Fruit fly (Drosophila melanogaster) whole organism, embryonic: Measurements from ENCODE around the gene Rab5.

Experiments
- Blimp-1 ChIP-seq: fragments of 200-800 bp; sonication (Bioruptor generic); optimal IDR thresholded peaks from 3 replicates; lab custom pipeline; 2018; ENCODE audit warnings: missing biosample characterization, missing genetic modification characterization, mild to moderate bottlenecking, moderate library complexity, missing genetic modification reagents
- CG11695 ChIP-seq: fragments of 200-800 bp; sonication (Bioruptor generic); IDR thresholded peaks from 3 replicates; pipeline ENCODE4 v1.3.6; 2022; ENCODE audit warnings: missing biosample characterization, missing genetic modification characterization
- CG12071 ChIP-seq: fragments of 200-800 bp; sonication (Bioruptor generic); optimal IDR thresholded peaks from 3 replicates; lab custom pipeline; 2018; ENCODE audit warnings: missing biosample characterization, mild to moderate bottlenecking, missing genetic modification characterization
- CG12236 ChIP-seq: fragments of 200-800 bp; sonication (Bioruptor generic); optimal IDR thresholded peaks from 2 replicates; lab custom pipeline; 2016; ENCODE audit warnings: missing biosample characterization, missing genetic modification characterization
- CG13296 ChIP-seq: fragments of 200-800 bp; sonication (Bioruptor generic); optimal IDR thresholded peaks from 3 replicates; lab custom pipeline; 2018; ENCODE audit warnings: missing biosample characterization, mild to moderate bottlenecking, missing genetic modification characterization
- CG14710 ChIP-seq: fragments of 200-800 bp; sonication (Bioruptor generic); optimal IDR thresholded peaks from 3 replicates; lab custom pipeline; 2019; ENCODE audit warnings: missing biosample characterization, mild to moderate bottlenecking, missing genetic modification characterization, moderate library complexity
- CG15269 ChIP-seq: fragments of 200-800 bp; sonication (Bioruptor generic); optimal IDR thresholded peaks from 2 replicates; lab custom pipeline; 2018; ENCODE audit warnings: missing biosample characterization, mild to moderate bottlenecking, missing genetic modification characterization, moderate library complexity
- CG17568 ChIP-seq: fragments of 200-800 bp; sonication (Bioruptor generic); optimal IDR thresholded peaks from 2 replicates; lab custom pipeline; 2018; ENCODE audit warnings: missing biosample characterization, mild to moderate bottlenecking, missing genetic modification characterization, moderate library complexity
- CG1832 ChIP-seq: fragments of 200-800 bp; sonication (Bioruptor generic); optimal IDR thresholded peaks from 2 replicates; lab custom pipeline; 2017; ENCODE audit warnings: missing biosample characterization, mild to moderate bottlenecking, missing genetic modification characterization, inconsistent platforms
- CG18476 ChIP-seq: fragments of 200-800 bp; sonication (Bioruptor generic); optimal IDR thresholded peaks from 2 replicates; lab custom pipeline; 2016; ENCODE audit warnings: missing biosample characterization, mild to moderate bottlenecking, missing genetic modification characterization
- CG18599 ChIP-seq: fragments of 200-800 bp; sonication (Bioruptor generic); optimal IDR thresholded peaks from 3 replicates; lab custom pipeline; 2017; ENCODE audit warnings: missing biosample characterization, missing genetic modification characterization, mild to moderate bottlenecking, moderate library complexity, missing genetic modification reagents
- CG2129 ChIP-seq: fragments of 200-800 bp; sonication (Bioruptor generic); IDR thresholded peaks from 2 replicates; pipeline ENCODE4 v1.3.6; 2022; ENCODE audit warnings: missing biosample characterization, missing genetic modification characterization; ENCODE audit not compliant: partially characterized antibody
- CG30020 ChIP-seq: fragments of 200-800 bp; optimal IDR thresholded peaks from 2 replicates; lab custom pipeline; 2019; ENCODE audit warnings: missing biosample characterization, mild to moderate bottlenecking, missing genetic modification characterization, moderate library complexity
- CG30431 ChIP-seq: fragments of 200-800 bp; sonication (Bioruptor generic); optimal IDR thresholded peaks from 2 replicates; lab custom pipeline; 2017; ENCODE audit warnings: missing biosample characterization, missing genetic modification characterization
- CG3065 ChIP-seq: fragments of 200-800 bp; sonication (Bioruptor generic); optimal IDR thresholded peaks from 2 replicates; lab custom pipeline; 2016; ENCODE audit warnings: missing biosample characterization, missing genetic modification characterization
- CG34376 ChIP-seq: fragments of 200-800 bp; sonication (Bioruptor generic); optimal IDR thresholded peaks from 2 replicates; lab custom pipeline; 2018; ENCODE audit warnings: missing biosample characterization, mild to moderate bottlenecking, missing genetic modification characterization
- CG6272 ChIP-seq: fragments of 200-800 bp; sonication (Bioruptor generic); IDR thresholded peaks from 2 replicates; pipeline ENCODE4 v1.3.6; 2022; ENCODE audit warnings: missing biosample characterization, missing genetic modification characterization
- CG6854 ChIP-seq: fragments of 200-800 bp; sonication (Bioruptor generic); optimal IDR thresholded peaks from 3 replicates; lab custom pipeline; 2017; ENCODE audit warnings: missing biosample characterization, mild to moderate bottlenecking, missing genetic modification characterization
- Elba2 ChIP-seq: fragments of 200-800 bp; sonication (Bioruptor generic); optimal IDR thresholded peaks from 3 replicates; lab custom pipeline; 2016; ENCODE audit warnings: missing biosample characterization, missing genetic modification characterization
- H2.0 ChIP-seq: fragments of 200-800 bp; sonication (Bioruptor generic); IDR thresholded peaks from 2 replicates; pipeline ENCODE4 v1.3.6; 2022; ENCODE audit warnings: missing biosample characterization, missing genetic modification characterization
- Hand ChIP-seq: fragments of 200-800 bp; sonication (Bioruptor generic); optimal IDR thresholded peaks from 2 replicates; lab custom pipeline; 2017; ENCODE audit warnings: mild to moderate bottlenecking, missing biosample characterization, missing genetic modification reagents, missing genetic modification characterization
- Hsf ChIP-seq: fragments of 200-800 bp; sonication (Bioruptor generic); optimal IDR thresholded peaks from 3 replicates; lab custom pipeline; 2016; ENCODE audit warnings: missing biosample characterization, missing genetic modification characterization
- Jarid2 ChIP-seq: fragments of 200-800 bp; sonication (Bioruptor generic); optimal IDR thresholded peaks from 3 replicates; lab custom pipeline; 2017; ENCODE audit warnings: mild to moderate bottlenecking, missing biosample characterization, missing genetic modification reagents, missing genetic modification characterization
- Mes4 ChIP-seq: fragments of 200-800 bp; sonication (Bioruptor generic); optimal IDR thresholded peaks from 2 replicates; lab custom pipeline; 2016; ENCODE audit warnings: missing biosample characterization, missing genetic modification characterization
- NFAT ChIP-seq: fragments of 200-800 bp; sonication (Bioruptor generic); IDR thresholded peaks from 2 replicates; pipeline ENCODE4 v1.3.6; 2022; ENCODE audit warnings: missing biosample characterization, missing genetic modification characterization
- Nf-YC ChIP-seq: fragments of 200-800 bp; optimal IDR thresholded peaks from 3 replicates; lab custom pipeline; 2019; ENCODE audit warnings: missing biosample characterization, mild to moderate bottlenecking, missing genetic modification characterization, moderate library complexity
- Pdp1 ChIP-seq, 2 experiments: fragments of 200-800 bp; sonication (Bioruptor generic); optimal IDR thresholded peaks; 3 replicates each; lab custom pipeline; 2016; ENCODE audit warnings: missing biosample characterization in 2 of 2, missing genetic modification characterization in 2 of 2, mild to moderate bottlenecking in 1 of 2, moderate library complexity in 1 of 2
- Side ChIP-seq: fragments of 200-800 bp; sonication (Bioruptor generic); optimal IDR thresholded peaks from 2 replicates; lab custom pipeline; 2016; ENCODE audit warnings: missing biosample characterization, missing genetic modification characterization
- bigmax ChIP-seq: fragments of 200-800 bp; sonication (Bioruptor generic); optimal IDR thresholded peaks from 2 replicates; lab custom pipeline; 2018; ENCODE audit warnings: missing biosample characterization, mild to moderate bottlenecking, missing genetic modification characterization
- bowl ChIP-seq: fragments of 200-800 bp; sonication (Bioruptor generic); IDR thresholded peaks from 2 replicates; pipeline ENCODE4 v1.3.6; 2022; ENCODE audit warnings: missing biosample characterization, missing genetic modification characterization
- bsh ChIP-seq, 2 experiments: fragments of 200-800 bp; sonication (Bioruptor generic); optimal IDR thresholded peaks; 2 replicates each; lab custom pipeline; 2017 to 2018; ENCODE audit warnings: mild to moderate bottlenecking in 2 of 2, missing biosample characterization in 2 of 2, missing genetic modification characterization in 2 of 2, moderate library complexity in 1 of 2
- chinmo ChIP-seq: fragments of 200-800 bp; sonication (Bioruptor generic); IDR thresholded peaks from 4 replicates; pipeline ENCODE4 v1.3.6; 2022; ENCODE audit warnings: missing biosample characterization, missing genetic modification characterization; ENCODE audit not compliant: partially characterized antibody
- chm ChIP-seq: fragments of 200-800 bp; sonication (Bioruptor generic); IDR thresholded peaks from 2 replicates; pipeline ENCODE4 v1.3.6; 2022; ENCODE audit warnings: missing biosample characterization, missing genetic modification characterization
- dysf ChIP-seq: fragments of 200-800 bp; sonication (Bioruptor generic); IDR thresholded peaks from 3 replicates; pipeline ENCODE4 v1.3.6; 2022; ENCODE audit warnings: missing biosample characterization, missing genetic modification characterization
- exex ChIP-seq: fragments of 200-800 bp; sonication (Bioruptor generic); optimal IDR thresholded peaks from 4 replicates; lab custom pipeline; 2018; ENCODE audit warnings: missing biosample characterization, mild to moderate bottlenecking, missing genetic modification characterization, moderate library complexity
- fu2 ChIP-seq: fragments of 200-800 bp; sonication (Bioruptor generic); optimal IDR thresholded peaks from 2 replicates; lab custom pipeline; 2016; ENCODE audit warnings: missing biosample characterization, missing genetic modification characterization
- jigr1 ChIP-seq: fragments of 200-800 bp; sonication (Bioruptor generic); IDR thresholded peaks from 3 replicates; pipeline ENCODE4 v1.3.6; 2022; ENCODE audit warnings: missing biosample characterization, missing genetic modification characterization
- jumu ChIP-seq: fragments of 200-800 bp; sonication (Bioruptor generic); optimal IDR thresholded peaks from 3 replicates; lab custom pipeline; 2016; ENCODE audit warnings: missing biosample characterization, missing genetic modification characterization
- nerfin-2 ChIP-seq: fragments of 200-800 bp; sonication (Bioruptor generic); IDR thresholded peaks from 2 replicates; pipeline ENCODE4 v1.3.6; 2022; ENCODE audit warnings: missing biosample characterization, missing genetic modification characterization; ENCODE audit not compliant: partially characterized antibody
- odd ChIP-seq: fragments of 200-800 bp; sonication (Bioruptor generic); optimal IDR thresholded peaks from 2 replicates; lab custom pipeline; 2017; ENCODE audit warnings: missing biosample characterization, mild to moderate bottlenecking, missing genetic modification characterization
- pita ChIP-seq: fragments of 200-800 bp; sonication (Bioruptor generic); optimal IDR thresholded peaks from 2 replicates; lab custom pipeline; 2017; ENCODE audit warnings: missing biosample characterization, mild to moderate bottlenecking, missing genetic modification characterization
- ranshi ChIP-seq: fragments of 200-800 bp; sonication (Bioruptor generic); IDR thresholded peaks from 2 replicates; pipeline ENCODE4 v1.3.6; 2022; ENCODE audit warnings: missing biosample characterization, missing genetic modification characterization
- ro ChIP-seq: fragments of 200-800 bp; sonication (Bioruptor generic); IDR thresholded peaks from 2 replicates; pipeline ENCODE4 v1.3.6; 2022; ENCODE audit warnings: missing biosample characterization, missing genetic modification characterization
- sima ChIP-seq: fragments of 200-800 bp; sonication (Bioruptor generic); optimal IDR thresholded peaks from 2 replicates; lab custom pipeline; 2016; ENCODE audit warnings: missing biosample characterization, missing genetic modification characterization
- sisA ChIP-seq: fragments of 200-800 bp; sonication (Bioruptor generic); IDR thresholded peaks from 2 replicates; pipeline ENCODE4 v1.3.6; 2022; ENCODE audit warnings: missing biosample characterization, missing genetic modification characterization
- sob ChIP-seq: fragments of 200-800 bp; sonication (Bioruptor generic); IDR thresholded peaks from 2 replicates; pipeline ENCODE4 v1.3.6; 2022; ENCODE audit warnings: missing biosample characterization, missing genetic modification characterization
- ssp ChIP-seq: fragments of 200-800 bp; sonication (Bioruptor generic); IDR thresholded peaks from 2 replicates; pipeline ENCODE4 v1.3.6; 2022; ENCODE audit warnings: missing biosample characterization, missing genetic modification characterization
- stc ChIP-seq: fragments of 200-800 bp; sonication (Bioruptor generic); IDR thresholded peaks from 2 replicates; pipeline ENCODE4 v1.3.6; 2022; ENCODE audit warnings: missing biosample characterization, missing genetic modification characterization
- tll ChIP-seq, 2 experiments: fragments of 200-800 bp in 1 of 2; fragments of >200 bp in 1 of 2; sonication (Bioruptor generic) in 1 of 2; optimal IDR thresholded peaks; 2 replicates each; lab custom pipeline; 2017 to 2019; ENCODE audit warnings: missing biosample characterization in 2 of 2, missing genetic modification characterization in 2 of 2, mild to moderate bottlenecking in 1 of 2, moderate library complexity in 1 of 2
- z ChIP-seq: fragments of 200-800 bp; sonication (Bioruptor generic); IDR thresholded peaks from 3 replicates; pipeline ENCODE4 v1.3.6; 2022; ENCODE audit warnings: missing biosample characterization, missing genetic modification characterization

Gene Rab5

DNA sequence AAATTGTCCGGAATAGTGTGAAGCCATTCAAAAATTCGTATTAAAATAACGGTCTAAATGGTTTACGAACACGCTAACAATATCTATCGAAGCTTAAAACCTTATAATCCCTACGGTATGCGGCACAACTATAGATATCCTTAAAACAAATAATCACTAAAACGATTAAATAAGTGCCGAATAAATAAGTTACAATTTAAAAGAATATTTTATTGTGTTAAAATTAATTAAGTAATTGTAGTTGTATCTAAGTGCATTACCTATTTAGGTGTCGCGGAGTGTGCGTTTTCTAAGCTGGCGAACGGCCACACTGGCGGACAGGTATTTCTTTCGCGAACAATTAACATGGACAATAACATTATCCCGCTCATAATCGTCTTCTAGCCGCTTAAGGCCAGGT lies 15.7 kb upstream of the Rab5 start, which contains the start of gene Eogt (continued):
- TF ChIP-seq jigr1 (peak; percentile 95), NFAT (GFP tag; lab: Robert Waterston, UW) (peak; percentile 95), bsh (GFP tag; optimal IDR thresholded peaks at IDR 0.05; lab: Kevin White, UChicago) (peak in 1 of 2 experiments; percentile 96), exex (peak; percentile 45), jumu (GFP tag; lab: Kevin White, UChicago) (peak; percentile 53), sob (GFP tag; lab: Robert Waterston, UW) (peak; percentile 96), CG30431 (peak; percentile 93), tll (GFP tag; optimal IDR thresholded peaks at IDR 0.05; lab: Kevin White, UChicago) (peak in 1 of 2 experiments; percentile 28), z (GFP tag; lab: Robert Waterston, UW) (peak; percentile 74; the same call in 2 of the 3 replicates), CG15269 (peak; percentile 94), Pdp1 (GFP tag; optimal IDR thresholded peaks at IDR 0.05; lab: Kevin White, UChicago) (peak; percentile 82 to 85), dysf (GFP tag; lab: Robert Waterston, UW) (peak; percentile 98), Hsf (GFP tag; lab: Kevin White, UChicago) (peak; percentile 92), nerfin-2 (GFP tag; lab: Robert Waterston, UW) (no peak), Mes4 (GFP tag; lab: Kevin White, UChicago) (peak; percentile 51), ranshi (GFP tag; lab: Robert Waterston, UW) (peak; percentile 97), CG14710 (peak; percentile 93), H2.0 (GFP tag; lab: Robert Waterston, UW) (peak; percentile 98), odd (GFP tag; lab: Kevin White, UChicago) (peak; percentile 72), CG18599 (GFP tag; lab: Kevin White, UChicago) (peak; percentile 86), CG11695 (GFP tag; lab: Robert Waterston, UW) (peak; percentile 97), sima (no peak), CG30020 (peak; percentile 76), Blimp-1 (GFP tag; lab: Kevin White, UChicago) (peak; percentile 82), ro (peak; percentile 92), CG3065 (GFP tag; lab: Kevin White, UChicago) (peak; percentile 86), chm (peak; percentile 98), CG12236 (GFP tag; lab: Kevin White, UChicago) (peak; percentile 23), fu2 (GFP tag; lab: Kevin White, UChicago) (peak; percentile 63), sisA (peak; percentile 96), Jarid2 (GFP tag; lab: Kevin White, UChicago) (peak; percentile 47), CG13296 (GFP tag; lab: Kevin White, UChicago) (peak; percentile 79), Side (GFP tag; lab: Kevin White, UChicago) (peak; percentile 58), chinmo (GFP tag; lab: Robert Waterston, UW) (no peak), bowl (peak; percentile 88), Nf-YC (tag; lab: Kevin White, UChicago) (peak; percentile 72), Hand (GFP tag; lab: Kevin White, UChicago) (peak; percentile 64), CG34376 (peak; percentile 56), CG12071 (GFP tag; lab: Kevin White, UChicago) (peak; percentile 56), CG18476 (peak; percentile 86), CG1832 (GFP tag; lab: Kevin White, UChicago) (no peak), ssp (peak; percentile 91), Elba2 (GFP tag; lab: Kevin White, UChicago) (peak; percentile 68), CG2129 (GFP tag; lab: Robert Waterston, UW) (no peak), CG17568 (GFP tag; lab: Kevin White, UChicago) (no peak), bigmax (no peak), pita (GFP tag; lab: Kevin White, UChicago) (peak; percentile 64), CG6854 (GFP tag; lab: Kevin White, UChicago) (peak; percentile 51), CG6272 (peak; percentile 95), stc (GFP tag; lab: Robert Waterston, UW) (peak; percentile 97)
